Worm (Caenorhabditis elegans): Measurements from ENCODE around the gene Y49G5A.1.

Gene Y49G5A.1

DNA sequence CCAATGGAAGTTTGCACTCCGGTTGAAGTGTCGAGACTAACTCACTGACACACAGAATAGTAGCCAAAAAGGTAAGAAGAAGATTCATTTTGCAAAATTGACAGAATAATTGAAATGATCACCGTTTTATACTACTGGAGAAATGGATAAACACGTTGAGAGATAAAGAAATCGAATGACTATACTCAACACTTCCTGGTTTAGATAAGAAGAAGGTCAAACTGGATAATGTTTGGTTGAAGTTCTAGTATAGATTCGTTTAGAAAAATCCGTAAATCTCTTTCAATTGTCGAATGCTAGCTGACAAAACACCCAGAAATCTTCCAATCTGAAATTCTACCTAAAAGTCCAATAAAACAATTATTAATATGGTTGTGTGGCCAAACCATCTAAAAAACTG lies at the start of gene Y49G5A.1:
TSS of gene Y49G5A.1 (minus strand) at position 101 of the 400 bp plus-strand sequence.
- TF ChIP-seq egl-13 (tag; optimal IDR thresholded peaks at IDR 0.05) (no peak), ceh-88 (GFP tag; IDR thresholded peaks at IDR 0.05) (no peak), fkh-8 (tag; optimal IDR thresholded peaks at IDR 0.05) (no peak), nhr-85 (tag) (no peak), nhr-11 (tag; optimal IDR thresholded peaks at IDR 0.05) (no peak), ceh-82 (tag; optimal IDR thresholded peaks at IDR 0.05) (no peak), nhr-90 (tag; optimal IDR thresholded peaks at IDR 0.05; ENCODE audit: poor library complexity) (no peak), sup-37 (GFP tag; optimal IDR thresholded peaks at IDR 0.05) (no peak), dpl-1 (GFP tag; optimal IDR thresholded peaks at IDR 0.05) (no peak), jun-1 (tag; optimal IDR thresholded peaks at IDR 0.05) (no peak), unc-130 (tag; optimal IDR thresholded peaks at IDR 0.05) (no peak), nhr-28 (tag; optimal IDR thresholded peaks at IDR 0.05) (no peak), tlp-1 (tag; optimal IDR thresholded peaks at IDR 0.05) (no peak), mef-2 (tag; optimal IDR thresholded peaks at IDR 0.05) (no peak), lin-35 (GFP tag; optimal IDR thresholded peaks at IDR 0.05) (no peak), fkh-10 (GFP tag; optimal IDR thresholded peaks at IDR 0.05) (no peak), aha-1 (tag; optimal IDR thresholded peaks at IDR 0.05) (no peak), blmp-1 (tag; optimal IDR thresholded peaks at IDR 0.05) (no peak), lir-3 (tag; optimal IDR thresholded peaks at IDR 0.05; ENCODE audit: poor library complexity) (no peak)

DNA sequence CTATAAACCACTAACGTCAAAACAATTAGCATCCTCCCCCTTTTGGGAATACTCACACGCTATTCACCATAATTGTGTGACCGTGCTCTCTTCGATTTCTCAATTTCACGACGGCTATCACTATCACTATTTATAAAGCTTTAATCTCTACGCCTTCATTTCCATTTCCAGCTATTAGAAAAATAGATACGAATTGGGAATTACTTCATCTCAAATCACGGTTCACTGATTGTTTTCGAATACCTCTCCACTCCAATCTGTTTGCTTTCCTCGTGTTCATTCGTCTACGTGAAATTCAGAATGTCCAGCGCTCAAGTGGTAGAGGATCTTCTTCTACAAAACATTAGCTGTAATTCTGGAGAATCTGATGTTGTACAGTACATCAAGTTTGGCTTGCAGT lies 49.7 kb upstream of the Y49G5A.1 start, which contains the start of gene srg-29:
TSS of gene srg-29 (plus strand) at position 301 of the 400 bp plus-strand sequence.
- no peak for TF ChIP-seq efl-3 (GFP tag; optimal IDR thresholded peaks at IDR 0.05)
- TF ChIP-seq isw-1 (GFP tag; IDR thresholded peaks at IDR 0.05) = no peak
- TF ChIP-seq ceh-8 (GFP tag; optimal IDR thresholded peaks at IDR 0.05) = peak; percentile 3
- no peak for TF ChIP-seq lin-15B (tag; optimal IDR thresholded peaks at IDR 0.05)
- TF ChIP-seq unc-130 (tag; optimal IDR thresholded peaks at IDR 0.05) = no peak
- TF ChIP-seq ceh-82 (tag; optimal IDR thresholded peaks at IDR 0.05) = no peak
- no peak for TF ChIP-seq efl-1 (optimal IDR thresholded peaks at IDR 0.05)
- peak in 1 of 2 experiments; percentile 15 for TF ChIP-seq efl-1 (GFP tag; optimal IDR thresholded peaks at IDR 0.05 in 1 of 2)
- no peak for TF ChIP-seq nhr-11 (tag; optimal IDR thresholded peaks at IDR 0.05)
- TF ChIP-seq lin-39 (tag; optimal IDR thresholded peaks at IDR 0.05) = no peak

ce11 chrV:5334588-5334987 lies 47.4 kb upstream of the Y49G5A.1 start, which contains the start of gene srg-28:
TSS of gene srg-28 (plus strand) at chrV:5334888.
- TF ChIP-seq fkh-8 (tag; optimal IDR thresholded peaks at IDR 0.05) (no peak), unc-30 (tag; optimal IDR thresholded peaks at IDR 0.05) (no peak), pag-3 (tag; optimal IDR thresholded peaks at IDR 0.05; ENCODE audit: borderline replicate concordance, insufficient read depth) (no peak), nhr-90 (tag; optimal IDR thresholded peaks at IDR 0.05; ENCODE audit: poor library complexity) (no peak), tlp-1 (tag; optimal IDR thresholded peaks at IDR 0.05) (no peak), sup-37 (GFP tag; optimal IDR thresholded peaks at IDR 0.05) (no peak), sox-4 (tag; optimal IDR thresholded peaks at IDR 0.05) (no peak), C04F5.9 (tag; optimal IDR thresholded peaks at IDR 0.05) (no peak), nhr-76 (tag; optimal IDR thresholded peaks at IDR 0.05) (no peak), unc-130 (tag; optimal IDR thresholded peaks at IDR 0.05) (no peak), snpc-4 (tag; optimal IDR thresholded peaks at IDR 0.05) (no peak), hlh-4 (tag; optimal IDR thresholded peaks at IDR 0.05) (no peak), egl-27 (tag; optimal IDR thresholded peaks at IDR 0.05) (no peak), ceh-82 (tag; optimal IDR thresholded peaks at IDR 0.05) (no peak), ets-5 (GFP tag; IDR thresholded peaks at IDR 0.05) (no peak), xbp-1 (tag; optimal IDR thresholded peaks at IDR 0.05) (no peak), vab-15 (tag; optimal IDR thresholded peaks at IDR 0.05) (no peak), alr-1 (tag; optimal IDR thresholded peaks at IDR 0.05; ENCODE audit: borderline replicate concordance) (no peak), egl-13 (tag; optimal IDR thresholded peaks at IDR 0.05) (no peak)

Measured in whole organism, L1 larva.